Worm (Caenorhabditis elegans) whole organism, young adult: ENCODE measurements around the gene srh-42.

Experiments used
- Y53F4B.3 ChIP-seq: fragments of 200-800 bp; sonication (Bioruptor generic); IDR thresholded peaks from 2 replicates; pipeline ENCODE4 v1.3.6; 2022; ENCODE audit warnings: missing genetic modification reagents, missing genetic modification characterization, missing compliant biosample characterization
- snpc-4 ChIP-seq, 5 experiments: fragments of 150-350 bp in 1 of 5; sonication (generic microtip) in 4 of 5; optimal IDR thresholded peaks; 2 replicates each; lab custom pipeline; 2014 to 2018; ENCODE audit warnings: missing genetic modification characterization in 5 of 5, missing biosample characterization in 3 of 5, antibody characterized with exemption in 2 of 5, mild to moderate bottlenecking in 2 of 5, missing compliant biosample characterization in 2 of 5, missing genotype in 2 of 5, moderate library complexity in 2 of 5, missing genetic modification reagents in 1 of 5
- zim-3 ChIP-seq: sonication (generic microtip); optimal IDR thresholded peaks from 2 replicates; lab custom pipeline; 2017; ENCODE audit warnings: mild to moderate bottlenecking, missing genetic modification characterization, moderate library complexity, missing compliant biosample characterization

ce11 chrII:14244457-14245254 lies 44.2 kb downstream of the srh-42 start:
- TF ChIP-seq Y53F4B.3 (GFP tag; lab: Robert Waterston, UW) (peak; percentile 56), snpc-4 (GFP tag; optimal IDR thresholded peaks at IDR 0.05; lab: Kevin White, UChicago) (no peak), snpc-4 (tag; optimal IDR thresholded peaks at IDR 0.05; lab: Kevin White, UChicago) (peak in 2 of 4 experiments; percentile 17 to 60), zim-3 (tag; lab: Kevin White, UChicago) (no peak)
